Worm (Caenorhabditis elegans): ENCODE data around the gene nas-10.

The nas-10 gene

DNA sequence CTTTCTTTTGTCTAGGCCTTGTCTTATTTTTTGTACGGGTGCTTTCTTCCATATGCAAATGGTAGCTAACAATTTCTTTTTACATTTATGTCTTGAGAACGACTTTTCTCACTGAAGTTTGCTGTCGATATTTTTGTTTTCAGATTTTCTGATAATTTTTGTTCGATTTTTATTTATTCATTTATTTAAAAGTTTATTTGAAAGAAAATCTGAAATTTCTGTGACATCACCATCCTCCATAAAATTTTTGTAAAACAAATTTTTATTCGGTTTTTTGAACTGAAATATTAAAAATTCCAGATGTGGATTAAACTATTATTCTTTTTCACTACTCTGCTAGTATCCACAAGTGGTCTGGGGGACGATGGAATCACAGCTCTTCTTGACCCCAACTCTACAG is 9.5 kb downstream of the nas-10 start, which contains the start of gene pbo-4:
pbo-4 (plus strand) TSS at position 301 of the 400 bp plus-strand sequence.
- TF ChIP-seq fkh-6 (tag; optimal IDR thresholded peaks at IDR 0.05), result no peak
- no peak for TF ChIP-seq ceh-24 (tag; optimal IDR thresholded peaks at IDR 0.05)
- no peak for TF ChIP-seq pros-1 (tag; optimal IDR thresholded peaks at IDR 0.05)
- no peak for TF ChIP-seq mec-3 (tag; optimal IDR thresholded peaks at IDR 0.05; ENCODE audit: borderline replicate concordance)
- no peak for TF ChIP-seq ttx-3 (tag; optimal IDR thresholded peaks at IDR 0.05)

DNA sequence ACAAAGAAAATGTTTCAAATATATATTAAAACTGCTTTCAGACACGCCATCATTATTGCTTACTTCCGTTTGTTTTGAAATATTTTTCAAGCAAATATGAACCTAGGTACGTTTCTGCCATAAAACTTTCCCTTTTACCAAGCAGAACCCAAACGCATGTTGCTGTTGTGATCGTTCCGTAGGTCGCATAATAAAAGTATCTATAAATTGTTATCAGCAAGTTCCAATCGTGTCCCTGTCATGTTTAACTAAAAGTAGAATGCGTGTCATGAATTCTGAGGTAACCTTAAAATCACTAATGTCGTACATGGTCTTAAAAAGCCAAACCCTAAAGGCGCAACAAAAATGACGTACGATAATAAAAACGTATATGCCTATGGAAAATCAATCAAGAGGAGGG is 11.4 kb downstream of the nas-10 start:
- no peak for TF ChIP-seq unc-55 (GFP tag; optimal IDR thresholded peaks at IDR 0.05)
- no peak for TF ChIP-seq fkh-6 (tag; optimal IDR thresholded peaks at IDR 0.05)
- no peak for TF ChIP-seq nhr-232 (tag; optimal IDR thresholded peaks at IDR 0.05)
- TF ChIP-seq ceh-19 (GFP tag; optimal IDR thresholded peaks at IDR 0.05), result no peak
- TF ChIP-seq ceh-24 (tag; optimal IDR thresholded peaks at IDR 0.05), result no peak
- no peak for TF ChIP-seq dmd-4 (tag; optimal IDR thresholded peaks at IDR 0.05; ENCODE audit: borderline replicate concordance)
- TF ChIP-seq dve-1 (tag; optimal IDR thresholded peaks at IDR 0.05), result no peak
- no peak for TF ChIP-seq ceh-9 (tag; optimal IDR thresholded peaks at IDR 0.05)
- TF ChIP-seq ceh-18 (tag; optimal IDR thresholded peaks at IDR 0.05), result no peak
- TF ChIP-seq K02D7.2 (tag; optimal IDR thresholded peaks at IDR 0.05), result no peak
- TF ChIP-seq ceh-31 (tag; optimal IDR thresholded peaks at IDR 0.05), result no peak
- no peak for TF ChIP-seq npax-4 (tag; optimal IDR thresholded peaks at IDR 0.05)
- TF ChIP-seq ama-1 (optimal IDR thresholded peaks at IDR 0.05), result no peak
- TF ChIP-seq hlh-15 (tag; optimal IDR thresholded peaks at IDR 0.05), result no peak

DNA sequence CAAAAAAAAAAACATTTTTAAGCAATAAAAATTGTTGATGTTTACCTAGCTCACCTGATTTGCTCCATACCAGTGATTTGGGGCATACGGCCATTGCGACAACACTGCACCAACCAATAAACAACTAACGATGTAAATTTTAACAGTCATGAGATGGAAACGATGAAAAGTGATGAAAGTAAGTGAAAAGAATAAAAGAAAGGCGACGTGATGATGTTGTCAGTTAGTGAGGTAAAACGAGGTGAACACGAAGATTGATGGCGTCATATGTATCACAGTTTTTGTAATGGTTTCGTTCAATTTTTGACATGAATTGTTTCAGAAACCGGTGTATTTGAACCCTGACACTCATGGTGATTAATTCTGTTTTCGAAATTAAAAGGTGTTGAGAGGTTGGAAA is 12.1 kb downstream of the nas-10 start, which contains the start of gene K09C8.7:
K09C8.7 (minus strand) TSS at position 226 of the 400 bp plus-strand sequence.
- no peak for TF ChIP-seq gmeb-2 (tag; optimal IDR thresholded peaks at IDR 0.05)
- TF ChIP-seq unc-55 (GFP tag; optimal IDR thresholded peaks at IDR 0.05), result no peak
- TF ChIP-seq pqm-1 (tag; optimal IDR thresholded peaks at IDR 0.05), result no peak
- TF ChIP-seq nfya-1 (tag; optimal IDR thresholded peaks at IDR 0.05), result no peak
- TF ChIP-seq K09A11.1 (tag; optimal IDR thresholded peaks at IDR 0.05; ENCODE audit: insufficient read depth), result no peak
- TF ChIP-seq ceh-6 (GFP tag; optimal IDR thresholded peaks at IDR 0.05), result no peak
- TF ChIP-seq T23F11.4 (GFP tag; optimal IDR thresholded peaks at IDR 0.05), result no peak
- TF ChIP-seq ceh-9 (tag; optimal IDR thresholded peaks at IDR 0.05), result no peak
- no peak for TF ChIP-seq fax-1 (tag; optimal IDR thresholded peaks at IDR 0.05)
- no peak for TF ChIP-seq rnt-1 (tag; optimal IDR thresholded peaks at IDR 0.05)
- TF ChIP-seq nhr-11 (tag; optimal IDR thresholded peaks at IDR 0.05), result no peak

DNA sequence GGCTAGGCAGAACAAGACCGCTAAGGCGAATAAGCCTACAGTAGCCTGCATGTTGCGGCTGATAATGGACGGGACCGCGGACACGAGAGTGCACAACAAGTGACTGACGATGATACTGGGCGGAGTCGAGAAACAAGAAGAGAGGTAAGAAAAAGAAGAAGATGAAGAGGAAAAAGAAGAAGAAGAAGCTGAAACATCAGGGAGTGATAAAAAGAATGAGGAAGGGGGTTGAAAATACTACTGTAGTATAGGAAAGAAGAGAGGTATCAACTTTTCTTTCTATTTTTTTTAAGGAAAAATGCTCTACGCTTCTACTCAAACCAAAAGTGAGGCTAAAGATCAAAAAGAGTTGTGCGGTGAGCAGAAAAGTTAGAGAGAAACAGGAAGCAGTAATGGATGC is 14.5 kb downstream of the nas-10 start, which contains the start of gene T21B6.3:
T21B6.3 (minus strand) TSS at position 101 of the 400 bp plus-strand sequence.
- TF ChIP-seq ceh-18 (tag; optimal IDR thresholded peaks at IDR 0.05) (no peak), ceh-19 (GFP tag; optimal IDR thresholded peaks at IDR 0.05) (no peak), dmd-4 (tag; optimal IDR thresholded peaks at IDR 0.05; ENCODE audit: borderline replicate concordance) (no peak), elt-4 (tag; optimal IDR thresholded peaks at IDR 0.05) (no peak), unc-42 (tag; optimal IDR thresholded peaks at IDR 0.05) (no peak), ceh-31 (tag; optimal IDR thresholded peaks at IDR 0.05) (no peak), hlh-8 (tag; optimal IDR thresholded peaks at IDR 0.05) (no peak), tbx-2 (tag; optimal IDR thresholded peaks at IDR 0.05) (no peak)

DNA sequence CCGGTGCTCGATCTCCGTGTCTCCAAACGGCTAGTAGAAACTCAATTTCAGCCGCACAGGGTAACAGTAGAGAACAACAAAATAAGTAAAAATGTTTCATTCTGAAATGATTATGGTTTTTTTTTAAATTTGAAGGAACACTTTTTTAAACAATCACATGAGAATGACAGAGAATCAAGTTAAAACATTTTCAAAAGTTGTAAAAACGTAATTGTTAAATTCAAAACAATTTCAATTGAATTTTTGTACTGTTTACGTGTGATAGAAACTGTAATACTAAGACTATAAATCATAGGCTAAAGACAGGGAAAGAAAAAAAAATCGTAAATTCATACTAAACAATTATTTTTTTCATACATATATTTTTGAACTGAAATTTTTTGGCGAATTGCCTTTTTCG is 22.0 kb downstream of the nas-10 start, which contains the start of gene pho-7:
pho-7 (minus strand) TSS at position 101 of the 400 bp plus-strand sequence.
- TF ChIP-seq ama-1 (optimal IDR thresholded peaks at IDR 0.05) (no peak), ceh-31 (tag; optimal IDR thresholded peaks at IDR 0.05) (no peak), gmeb-2 (tag; optimal IDR thresholded peaks at IDR 0.05) (no peak), ceh-45 (GFP tag; IDR thresholded peaks at IDR 0.05) (no peak), che-1 (tag; optimal IDR thresholded peaks at IDR 0.05) (no peak), sox-2 (GFP tag; IDR thresholded peaks at IDR 0.05) (no peak), unc-55 (GFP tag; optimal IDR thresholded peaks at IDR 0.05) (no peak), ahr-1 (tag; optimal IDR thresholded peaks at IDR 0.05) (no peak), eyg-1 (tag; optimal IDR thresholded peaks at IDR 0.05) (no peak), odd-2 (tag; optimal IDR thresholded peaks at IDR 0.05) (no peak), F13H6.1 (tag; optimal IDR thresholded peaks at IDR 0.05) (no peak), lim-6 (tag; optimal IDR thresholded peaks at IDR 0.05) (no peak), unc-42 (tag; optimal IDR thresholded peaks at IDR 0.05) (no peak), ceh-34 (tag; optimal IDR thresholded peaks at IDR 0.05) (no peak), dmd-4 (tag; optimal IDR thresholded peaks at IDR 0.05; ENCODE audit: borderline replicate concordance) (no peak), K02D7.2 (tag; optimal IDR thresholded peaks at IDR 0.05) (no peak), dve-1 (tag; optimal IDR thresholded peaks at IDR 0.05) (no peak), ttx-3 (tag; optimal IDR thresholded peaks at IDR 0.05) (no peak), Y22D7AL.16 (tag; optimal IDR thresholded peaks at IDR 0.05) (no peak), unc-3 (GFP tag; conservative IDR thresholded peaks at IDR 0.05) (no peak), unc-3 (tag; optimal IDR thresholded peaks at IDR 0.05) (no peak)

Measured in whole organism, late embryonic.